Fruit fly (Drosophila melanogaster) whole organism, pupa: ENCODE measurements around the gene tin.

Experiments
- CG10348 ChIP-seq: fragments of 200-800 bp; sonication (Bioruptor generic); IDR thresholded peaks from 2 replicates; pipeline ENCODE4 v1.3.6; 2022; ENCODE audit warnings: missing biosample characterization, missing genetic modification characterization
- CG13204 ChIP-seq: fragments of 200-800 bp; sonication (Bioruptor generic); optimal IDR thresholded peaks from 2 replicates; lab custom pipeline; 2018; ENCODE audit warnings: missing biosample characterization, mild to moderate bottlenecking, missing genetic modification characterization, moderate library complexity
- CG14655 ChIP-seq: fragments of 200-800 bp; sonication (Bioruptor generic); optimal IDR thresholded peaks from 3 replicates; lab custom pipeline; 2017; ENCODE audit warnings: mild to moderate bottlenecking, missing biosample characterization, missing genetic modification reagents, missing genetic modification characterization
- CG15710 ChIP-seq: fragments of 200-800 bp; sonication (Bioruptor generic); optimal IDR thresholded peaks from 2 replicates; lab custom pipeline; 2018; ENCODE audit warnings: missing biosample characterization, mild to moderate bottlenecking, missing genetic modification characterization, moderate library complexity
- CG17806 ChIP-seq: fragments of 200-800 bp; sonication (Bioruptor generic); optimal IDR thresholded peaks from 2 replicates; lab custom pipeline; 2018; ENCODE audit warnings: missing biosample characterization, mild to moderate bottlenecking, missing genetic modification characterization, moderate library complexity
- CG32121 ChIP-seq: fragments of 200-800 bp; sonication (Bioruptor generic); IDR thresholded peaks from 2 replicates; pipeline ENCODE4 v1.3.6; 2022; ENCODE audit warnings: missing biosample characterization, missing genetic modification characterization
- CG34367 ChIP-seq: fragments of 200-800 bp; sonication (Bioruptor generic); optimal IDR thresholded peaks from 2 replicates; lab custom pipeline; 2018; ENCODE audit warnings: missing biosample characterization, mild to moderate bottlenecking, missing genetic modification characterization
- CG4496 ChIP-seq: fragments of 200-800 bp; sonication (Bioruptor generic); IDR thresholded peaks from 3 replicates; pipeline ENCODE4 v1.3.6; 2022; ENCODE audit warnings: missing biosample characterization, missing genetic modification characterization
- CG8159 ChIP-seq: fragments of 200-800 bp; sonication (Bioruptor generic); optimal IDR thresholded peaks from 3 replicates; lab custom pipeline; 2018; ENCODE audit warnings: missing biosample characterization, mild to moderate bottlenecking, missing genetic modification characterization, moderate library complexity
- CG8301 ChIP-seq: fragments of 200-800 bp; sonication (Bioruptor generic); optimal IDR thresholded peaks from 2 replicates; lab custom pipeline; 2018; ENCODE audit warnings: missing biosample characterization, mild to moderate bottlenecking, missing genetic modification characterization
- D1 ChIP-seq: fragments of 200-800 bp; sonication (Bioruptor generic); optimal IDR thresholded peaks from 2 replicates; lab custom pipeline; 2018; ENCODE audit warnings: missing biosample characterization, mild to moderate bottlenecking, missing genetic modification characterization, moderate library complexity
- EcR ChIP-seq: fragments of 200-800 bp; sonication (Bioruptor generic); optimal IDR thresholded peaks from 3 replicates; lab custom pipeline; 2019; ENCODE audit warnings: missing biosample characterization, missing genetic modification characterization, mild to moderate bottlenecking, moderate library complexity, missing genetic modification reagents
- Ets98B ChIP-seq: fragments of 200-800 bp; sonication (Bioruptor generic); IDR thresholded peaks from 2 replicates; pipeline ENCODE4 v1.3.6; 2022; ENCODE audit warnings: missing biosample characterization, missing genetic modification characterization
- Pif1A ChIP-seq: fragments of 200-800 bp; sonication (Bioruptor generic); optimal IDR thresholded peaks from 3 replicates; lab custom pipeline; 2016; ENCODE audit warnings: missing biosample characterization, missing genetic modification characterization
- Pif1B ChIP-seq: fragments of 200-800 bp; sonication (Bioruptor generic); optimal IDR thresholded peaks from 3 replicates; lab custom pipeline; 2016; ENCODE audit warnings: missing biosample characterization, missing genetic modification characterization
- Snoo ChIP-seq: fragments of 200-800 bp; sonication (Bioruptor generic); optimal IDR thresholded peaks from 3 replicates; lab custom pipeline; 2017; ENCODE audit warnings: missing biosample characterization, mild to moderate bottlenecking, missing genetic modification characterization, inconsistent platforms
- fd96Ca ChIP-seq: fragments of 200-800 bp; sonication (Bioruptor generic); IDR thresholded peaks from 3 replicates; pipeline ENCODE4 v1.3.6; 2022; ENCODE audit warnings: missing biosample characterization, missing genetic modification characterization
- gl ChIP-seq: fragments of 200-800 bp; sonication (Bioruptor generic); optimal IDR thresholded peaks from 2 replicates; lab custom pipeline; 2018; ENCODE audit warnings: missing biosample characterization, mild to moderate bottlenecking, missing genetic modification characterization
- rn ChIP-seq: fragments of 200-800 bp; sonication (Bioruptor generic); IDR thresholded peaks from 2 replicates; pipeline ENCODE4 v1.3.6; 2022; ENCODE audit warnings: missing biosample characterization, missing genetic modification characterization

tin gene

DNA sequence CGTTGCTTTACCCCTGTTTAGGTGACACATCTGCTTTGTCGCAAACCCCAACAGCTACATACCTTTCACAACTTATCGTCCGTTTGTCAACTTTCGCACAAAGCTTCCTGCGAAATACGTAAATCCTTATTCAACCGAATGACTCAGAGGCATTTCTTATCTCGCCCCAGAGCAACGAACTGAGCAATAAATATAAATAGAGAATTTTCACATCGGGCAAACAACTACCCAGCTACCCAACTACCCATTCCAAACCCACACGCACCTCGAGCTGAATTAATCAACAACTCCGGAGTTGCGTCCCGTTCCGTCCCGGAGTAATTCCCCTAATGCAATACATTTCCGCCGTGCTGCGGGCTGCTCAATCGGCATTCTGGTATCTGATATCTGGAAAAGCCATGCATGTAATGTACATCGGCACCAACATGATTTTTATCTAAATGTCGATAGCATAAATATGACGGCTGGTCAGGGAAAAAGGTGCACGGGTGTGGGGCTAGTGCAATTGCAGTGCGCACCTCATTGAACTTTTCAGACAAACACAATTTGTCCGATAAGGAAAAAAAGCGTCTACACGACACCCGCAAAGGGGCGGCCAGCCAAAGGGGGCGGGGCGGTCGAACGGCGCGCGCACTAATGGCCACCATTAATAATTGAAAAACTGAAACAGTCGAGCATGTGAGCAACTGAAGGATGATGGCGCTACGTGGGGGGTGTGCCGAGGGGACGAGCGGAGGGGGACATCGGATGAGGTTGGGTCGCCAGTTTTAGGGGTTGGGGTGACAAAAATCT is 31.6 kb upstream of the tin start:
- TF ChIP-seq gl (tag; lab: Kevin White, UChicago) (no peak), CG8159 (tag; lab: Kevin White, UChicago) (no peak), CG4496 (GFP tag; lab: Robert Waterston, UW) (no peak), Snoo (no peak), CG13204 (peak; percentile 11), Pif1A (GFP tag; lab: Kevin White, UChicago) (no peak), EcR (peak; percentile 87), fd96Ca (GFP tag; lab: Robert Waterston, UW) (0 out of 3 replicates have a peak, but pooled peaks have one; percentile 26)

DNA sequence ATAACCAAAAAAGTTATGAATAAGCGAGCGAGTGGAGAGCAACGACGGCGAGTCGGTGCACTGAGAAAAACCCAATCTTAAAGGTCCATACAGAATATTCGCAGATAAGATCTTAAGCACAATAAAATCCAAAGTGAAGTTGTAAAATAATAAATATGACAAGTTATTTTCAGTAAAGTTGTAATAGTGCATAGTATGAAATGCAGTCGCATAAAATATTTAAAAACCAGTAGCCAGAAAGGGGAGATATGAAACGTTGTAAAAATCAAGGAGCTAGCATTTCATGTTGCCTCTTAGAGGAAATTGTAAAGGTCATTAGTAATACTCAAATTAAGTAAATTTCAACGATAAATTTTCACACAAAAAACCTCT is 31.0 kb upstream of the tin start:
- TF ChIP-seq CG34367 (tag; lab: Kevin White, UChicago) (no peak), Pif1B (GFP tag; lab: Kevin White, UChicago) (peak; percentile 2), CG4496 (GFP tag; lab: Robert Waterston, UW) (0 out of 3 replicates have a peak, but pooled peaks have one; percentile 17), CG8301 (tag; lab: Kevin White, UChicago) (peak; percentile 39), Ets98B (0 out of 2 replicates have a peak, but pooled peaks have one; percentile 6)

DNA sequence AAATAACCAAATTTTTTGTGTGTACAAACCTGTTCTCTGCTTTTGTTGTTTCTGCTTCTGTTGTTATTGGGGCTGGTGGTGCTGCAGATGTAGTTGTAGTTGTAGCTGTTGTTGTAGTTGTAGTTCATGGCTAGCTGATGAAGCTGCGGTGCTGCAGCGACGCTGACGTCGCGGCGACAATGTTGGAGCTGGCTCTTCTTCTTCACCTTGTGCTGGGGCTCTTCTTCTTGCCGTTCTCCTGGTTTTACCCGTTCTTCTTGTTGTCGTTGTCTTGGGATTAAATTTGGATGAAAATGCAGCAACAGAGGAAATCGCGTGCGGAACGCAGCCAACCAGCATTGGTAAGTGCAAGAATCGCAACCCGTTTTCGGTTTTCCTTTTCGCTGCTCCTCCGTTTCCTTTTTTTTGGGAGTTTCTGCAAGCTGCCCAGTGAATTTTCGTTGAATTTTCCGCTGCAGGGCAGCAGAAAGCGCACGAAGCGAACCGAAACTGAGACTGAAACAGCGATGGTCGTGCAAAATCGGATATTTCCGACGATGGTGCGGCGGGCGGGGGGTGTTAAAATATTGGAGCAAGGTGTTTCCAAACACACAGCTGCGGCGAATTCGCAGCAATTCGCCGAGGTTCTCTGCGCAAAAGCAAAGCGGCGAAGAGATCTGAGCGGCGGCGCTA is 30.3 kb upstream of the tin start:
- TF ChIP-seq CG13204: peak; percentile 44
- TF ChIP-seq CG8301 (tag; lab: Kevin White, UChicago): no peak
- peak; percentile 37 for TF ChIP-seq EcR

DNA sequence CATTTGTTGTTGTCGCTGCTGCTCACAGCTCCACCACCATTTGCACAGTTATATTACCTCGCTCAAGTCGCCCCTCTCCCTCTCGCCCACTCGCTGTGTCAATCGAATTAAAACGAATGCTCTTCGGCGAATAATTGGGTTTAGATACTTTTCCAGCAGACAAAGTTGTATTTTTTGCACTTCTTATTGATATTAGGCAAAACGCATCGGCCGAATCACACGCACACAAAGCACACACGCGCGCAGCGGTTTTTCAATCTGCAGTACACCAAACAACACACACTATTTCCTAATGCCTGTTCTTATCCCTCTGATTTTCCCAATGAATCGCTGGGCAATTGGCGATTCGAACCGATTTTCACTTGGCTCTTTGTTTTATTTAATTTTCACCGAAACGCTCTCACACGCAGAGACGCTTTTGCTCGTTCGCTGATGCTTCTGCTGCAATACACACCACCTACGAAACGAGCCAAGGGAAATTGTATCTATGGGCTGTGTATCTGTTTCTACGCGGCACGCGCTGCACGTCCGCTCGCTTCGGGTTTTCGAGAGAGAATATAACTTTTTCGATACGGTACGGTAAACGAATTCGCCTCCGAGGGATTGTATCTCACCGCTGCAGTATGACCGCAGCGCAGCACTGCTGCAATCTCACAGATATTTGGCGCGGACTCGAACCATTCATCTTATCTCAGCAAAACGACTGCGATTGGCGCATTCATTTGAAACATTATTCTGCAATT is 29.6 kb upstream of the tin start, which contains the start of gene aus:
Gene aus, minus strand, starts transcription at position 563 of the 743 bp plus-strand sequence.
- TF ChIP-seq Ets98B: no peak
- TF ChIP-seq gl (tag; lab: Kevin White, UChicago): peak; percentile 6
- TF ChIP-seq, all 21 proteins: peak for 1

DNA sequence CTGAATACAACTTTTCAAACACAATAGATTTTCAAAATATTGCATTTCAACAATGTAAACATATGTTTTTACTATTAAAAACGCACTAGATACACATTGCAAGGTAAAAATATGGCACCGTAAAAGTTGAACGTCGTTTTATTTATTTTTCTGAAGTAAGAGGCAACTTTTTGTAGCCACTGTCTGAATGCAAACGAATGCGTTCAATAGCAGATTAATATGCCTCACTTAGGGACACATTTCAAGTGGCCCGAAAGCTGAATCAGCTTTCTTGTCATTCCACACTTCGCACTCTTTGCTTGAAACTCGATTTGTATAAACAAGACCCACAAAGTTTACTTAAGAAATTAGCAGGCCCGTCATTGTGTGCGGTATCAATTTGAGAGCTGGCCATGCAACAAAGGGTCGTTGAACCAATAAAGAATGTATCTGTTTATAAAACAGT is 28.9 kb upstream of the tin start:
- TF ChIP-seq CG4496 (GFP tag; lab: Robert Waterston, UW): no peak
- TF ChIP-seq CG13204: no peak
- no peak for TF ChIP-seq CG34367 (tag; lab: Kevin White, UChicago)
- TF ChIP-seq CG32121: no peak
- peak; percentile 90 for TF ChIP-seq EcR
- TF ChIP-seq CG15710 (tag; lab: Kevin White, UChicago): no peak
- no peak for TF ChIP-seq Pif1A (GFP tag; lab: Kevin White, UChicago)
- peak; percentile 17 for TF ChIP-seq gl (tag; lab: Kevin White, UChicago)
- TF ChIP-seq D1 (tag; lab: Kevin White, UChicago): peak; percentile 53

DNA sequence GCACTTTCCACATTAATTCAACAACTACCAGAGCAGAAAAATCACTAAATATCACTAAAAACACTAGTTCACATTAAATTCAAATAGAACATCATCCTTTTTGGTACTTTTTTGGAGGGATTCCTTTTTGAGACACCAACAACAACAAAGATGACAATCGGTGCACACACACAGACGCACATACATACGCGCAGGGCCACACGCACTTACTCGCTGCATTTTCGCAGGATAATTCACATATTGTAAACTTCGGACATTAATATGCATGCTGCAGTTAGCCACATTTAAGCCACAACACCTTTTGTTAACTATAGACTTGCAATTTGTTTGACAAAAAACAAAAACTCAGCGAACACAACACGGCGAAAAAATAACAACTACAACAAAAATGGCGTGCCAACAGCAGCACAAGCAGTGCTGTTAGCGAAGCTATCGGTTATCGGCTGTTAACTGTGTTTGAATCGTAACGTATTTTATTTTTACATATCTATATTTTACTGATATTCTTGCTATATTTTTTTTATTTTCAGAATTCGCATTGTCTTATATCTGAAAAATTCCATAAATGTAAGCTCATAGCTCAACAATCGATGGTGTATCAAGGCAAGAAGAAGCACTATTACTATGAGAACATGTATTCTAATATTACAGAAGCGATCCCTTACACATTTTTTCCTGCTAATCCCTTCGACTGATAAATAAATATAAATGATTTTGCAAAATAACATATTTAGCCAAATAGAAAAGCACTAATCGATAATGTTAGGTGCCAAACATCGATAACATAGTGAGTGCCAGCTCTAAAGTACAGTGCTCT is 19.2 kb upstream of the tin start:
- TF ChIP-seq Ets98B (no peak), EcR (no peak), CG8159 (tag; lab: Kevin White, UChicago) (no peak), CG4496 (GFP tag; lab: Robert Waterston, UW) (no peak), CG34367 (tag; lab: Kevin White, UChicago) (no peak), Pif1B (GFP tag; lab: Kevin White, UChicago) (no peak), Snoo (no peak), CG10348 (no peak), CG17806 (no peak)

DNA sequence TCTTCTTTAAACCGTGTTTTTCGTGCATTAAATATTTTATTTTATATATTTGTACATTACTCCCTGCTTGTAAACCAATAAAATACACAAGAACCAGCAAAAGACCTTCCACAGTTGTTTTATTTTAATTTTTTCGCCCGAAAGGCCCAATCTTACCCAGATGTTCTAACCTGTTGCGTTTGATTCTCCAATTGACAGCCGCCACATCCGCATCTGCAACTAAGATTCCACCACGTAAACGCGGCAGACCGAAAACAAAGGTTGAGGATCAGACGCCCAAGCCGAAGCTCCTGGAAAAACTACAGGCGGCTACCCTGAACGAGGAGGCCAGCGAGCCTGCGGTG is 18.6 kb upstream of the tin start:
- TF ChIP-seq CG14655 (no peak), fd96Ca (GFP tag; lab: Robert Waterston, UW) (no peak), Ets98B (no peak), gl (tag; lab: Kevin White, UChicago) (no peak), rn (GFP tag; lab: Robert Waterston, UW) (no peak), EcR (no peak), CG8301 (tag; lab: Kevin White, UChicago) (no peak), Pif1A (GFP tag; lab: Kevin White, UChicago) (no peak), D1 (tag; lab: Kevin White, UChicago) (no peak), CG32121 (no peak)
- TF ChIP-seq, all 21 proteins: peak for 0
